Worm (Caenorhabditis elegans) whole organism, young adult: ENCODE data around the gene R05F9.11.

Experiments used
- F22D6.2 ChIP-seq: sonication (generic microtip); optimal IDR thresholded peaks from 2 replicates; lab custom pipeline; 2016; ENCODE audit warnings: mild to moderate bottlenecking, missing genetic modification characterization, missing compliant biosample characterization
- cebp-2 ChIP-seq: fragments of 200-800 bp; sonication (Bioruptor generic); IDR thresholded peaks from 2 replicates; pipeline ENCODE4 v1.3.6; 2022; ENCODE audit warnings: missing genetic modification characterization, missing compliant biosample characterization
- ceh-79 ChIP-seq: sonication (generic microtip); optimal IDR thresholded peaks from 2 replicates; lab custom pipeline; 2017; ENCODE audit warnings: mild to moderate bottlenecking, missing genetic modification characterization, missing compliant biosample characterization
- mel-28 ChIP-seq: sonication (generic microtip); optimal IDR thresholded peaks from 2 replicates; lab custom pipeline; 2016; ENCODE audit warnings: borderline replicate concordance, mild to moderate bottlenecking, missing genetic modification characterization, missing compliant biosample characterization
- nhr-90 ChIP-seq: sonication (generic microtip); optimal IDR thresholded peaks from 2 replicates; lab custom pipeline; 2016; ENCODE audit warnings: missing genotype, mild to moderate bottlenecking, missing genetic modification characterization, missing compliant biosample characterization

DNA sequence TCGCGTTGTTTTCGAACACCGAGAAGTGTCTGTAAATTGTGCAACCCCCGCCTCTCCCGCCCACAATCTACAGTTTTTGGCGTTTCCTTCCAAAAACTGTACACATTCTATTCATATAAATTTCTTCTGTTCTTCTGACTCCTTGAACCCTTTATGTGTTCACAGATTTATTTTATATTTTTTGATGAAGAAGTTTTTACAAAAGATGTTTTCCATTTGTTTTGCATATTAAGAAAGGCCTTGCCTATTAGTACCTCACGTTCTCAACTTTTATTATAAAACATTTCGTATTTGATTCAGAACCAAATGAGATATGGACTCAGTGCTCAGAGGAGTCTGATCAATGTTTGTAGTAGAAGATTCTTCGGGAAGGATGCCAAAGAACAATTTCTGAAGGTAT, 39.3 kb upstream of the R05F9.11 start, which contains the start of gene ndx-3:
- no peak for TF ChIP-seq cebp-2 (GFP tag; lab: Robert Waterston, UW)
- TF ChIP-seq F22D6.2 (tag; lab: Kevin White, UChicago): no peak
- no peak for TF ChIP-seq mel-28
- no peak for TF ChIP-seq ceh-79
- TF ChIP-seq nhr-90 (tag; lab: Kevin White, UChicago): no peak
